Fruit fly (Drosophila melanogaster) whole organism: Measurements from ENCODE around the gene Prp3.
A peak's percentile ranks its signal among the peaks of the same experiment; 100 is the strongest.

Experiments
- CG8478 ChIP-seq: fragments of >200 bp; optimal IDR thresholded peaks from 2 replicates; lab custom pipeline; 2018; ENCODE audit warnings: inconsistent platforms
- Dll ChIP-seq: fragments of >200 bp; optimal IDR thresholded peaks from 2 replicates; lab custom pipeline; 2017
- EcR ChIP-seq, 2 experiments: fragments of >200 bp; optimal IDR thresholded peaks; 2 replicates each; lab custom pipeline; 2017; ENCODE audit warnings: missing biosample characterization in 2 of 2, missing genetic modification characterization in 2 of 2, missing genetic modification reagents in 2 of 2
- pan ChIP-seq: fragments of >200 bp; optimal IDR thresholded peaks from 2 replicates; lab custom pipeline; 2017
- psq ChIP-seq: fragments of >200 bp; optimal IDR thresholded peaks from 2 replicates; lab custom pipeline; 2017
- usp ChIP-seq: fragments of >200 bp; optimal IDR thresholded peaks from 2 replicates; lab custom pipeline; 2017; ENCODE audit warnings: missing biosample characterization, missing genetic modification characterization, mixed read lengths

Gene Prp3

DNA sequence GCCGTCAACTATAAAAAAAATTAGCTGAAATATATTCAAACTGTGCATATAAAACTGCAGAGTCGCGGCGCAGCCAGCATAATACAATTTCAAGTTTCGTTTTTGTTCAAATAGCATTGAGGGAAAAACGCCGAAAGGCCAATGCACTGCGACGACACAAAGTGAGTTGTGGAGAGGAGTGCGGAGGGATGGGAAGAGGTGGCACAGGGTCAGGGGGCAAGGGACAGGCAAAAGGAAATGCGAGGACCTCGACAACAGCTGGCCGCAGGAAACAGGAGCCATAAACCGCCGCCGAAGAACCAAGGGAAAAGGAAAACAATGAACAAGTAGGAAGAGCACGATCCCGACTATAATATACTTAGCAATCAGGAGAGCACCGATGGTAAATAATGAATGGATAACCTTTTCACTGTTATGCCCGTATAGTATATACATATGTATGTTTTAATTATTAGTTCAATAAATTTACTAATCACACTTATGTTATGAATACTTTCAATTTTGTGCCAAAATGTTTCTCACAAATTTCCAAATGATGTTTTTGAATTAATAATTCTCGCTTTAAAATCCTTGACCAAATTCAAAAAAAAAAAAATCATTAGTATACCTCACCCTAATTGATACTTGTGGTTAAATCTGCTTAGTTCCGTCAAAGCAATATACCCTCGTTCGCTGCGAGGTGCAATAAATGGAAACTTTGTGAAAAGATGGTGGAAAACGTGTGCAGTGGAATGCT lies 11.4 kb upstream of the Prp3 start:
- TF ChIP-seq Dll (lab: Kevin White, UChicago): no peak
- TF ChIP-seq pan (lab: Kevin White, UChicago): peak; percentile 56

- TF ChIP-seq psq (lab: Kevin White, UChicago) (no peak), EcR (GFP tag; optimal IDR thresholded peaks at IDR 0.05; lab: Kevin White, UChicago) (no peak), Dll (lab: Kevin White, UChicago) (no peak), CG8478 (lab: Kevin White, UChicago) (no peak), usp (no peak), pan (lab: Kevin White, UChicago) (no peak)
Observed at dm6 chr3L:19899308-19899927, 10.7 kb upstream of the Prp3 start.

DNA sequence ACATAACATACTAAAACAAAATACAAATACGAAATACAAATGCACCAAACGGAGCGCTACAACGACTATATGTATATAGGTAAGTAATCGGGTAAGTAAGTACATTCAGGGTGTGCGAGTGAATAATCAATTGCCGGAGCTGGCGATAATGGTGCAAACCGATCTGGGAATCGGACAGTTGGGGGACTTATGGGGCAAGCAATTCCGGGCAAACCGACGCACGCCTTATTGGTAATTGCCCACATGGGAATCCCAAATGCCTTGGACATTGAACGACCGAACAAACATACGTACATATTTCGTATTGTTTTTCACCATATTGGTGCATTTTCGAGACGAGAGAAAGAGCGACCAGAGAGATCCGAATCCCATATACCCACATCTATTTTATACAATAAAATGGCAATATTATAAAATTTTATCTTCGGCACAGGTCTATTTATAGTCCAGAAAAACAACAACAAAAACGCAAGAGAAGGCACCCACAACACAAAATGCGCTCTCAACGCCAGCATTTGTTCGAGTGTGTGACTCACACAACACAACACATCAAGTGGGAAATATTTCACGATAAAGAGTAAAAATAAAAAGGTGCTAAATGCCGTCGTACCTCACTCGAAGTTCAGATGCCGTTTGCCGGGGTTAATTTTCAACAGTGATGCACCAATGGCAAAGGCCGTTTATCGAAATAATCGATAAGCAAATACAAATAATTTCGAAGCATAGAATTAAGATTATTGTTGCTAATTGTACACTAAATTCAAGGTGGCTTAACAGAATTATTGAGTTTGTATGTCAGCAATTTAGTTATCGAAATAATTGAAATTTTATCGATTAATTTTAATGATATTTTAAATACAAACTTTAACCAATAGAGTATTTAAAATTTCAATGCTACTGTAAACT lies 9.7 kb upstream of the Prp3 start:
- no peak for TF ChIP-seq Dll (lab: Kevin White, UChicago)
- no peak for TF ChIP-seq psq (lab: Kevin White, UChicago)
- TF ChIP-seq usp: no peak
- no peak for TF ChIP-seq EcR (GFP tag; optimal IDR thresholded peaks at IDR 0.05; lab: Kevin White, UChicago)
- no peak for TF ChIP-seq pan (lab: Kevin White, UChicago)
- no peak for TF ChIP-seq CG8478 (lab: Kevin White, UChicago)

DNA sequence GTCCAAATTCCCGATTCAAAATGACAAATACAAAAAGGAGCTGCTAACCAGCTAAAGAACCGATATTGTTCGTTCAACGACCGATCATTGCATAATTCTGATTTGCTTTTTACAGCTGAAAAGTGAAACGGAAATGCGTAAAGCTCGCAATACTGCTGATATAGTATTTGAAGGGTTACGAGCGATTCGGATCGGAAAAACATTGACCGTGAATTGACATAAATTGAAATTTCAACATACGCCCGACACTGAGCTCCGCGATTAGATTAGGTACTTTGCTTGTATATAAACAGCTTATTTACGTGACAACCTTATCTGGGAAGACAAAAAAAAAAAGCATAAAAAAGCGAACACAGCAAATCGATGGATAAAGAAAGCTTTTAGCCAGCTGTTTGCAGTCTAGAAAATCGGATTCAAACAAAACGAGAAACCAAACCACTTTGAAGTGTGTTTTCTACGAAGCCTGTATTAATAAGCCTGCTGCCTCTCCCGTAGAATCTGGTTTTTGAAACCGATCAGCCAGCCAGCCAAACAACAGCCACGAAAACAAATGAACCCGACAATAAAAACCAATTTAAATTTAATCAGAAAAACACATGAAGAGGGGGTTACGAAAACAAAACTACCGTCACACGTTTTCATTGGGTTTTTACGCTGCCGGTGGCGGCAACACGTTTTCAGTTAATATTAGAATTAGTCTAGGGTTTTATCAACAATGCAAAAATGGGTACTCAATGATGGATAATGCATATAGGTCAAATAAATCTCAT lies 8.4 kb upstream of the Prp3 start:
- TF ChIP-seq Dll (lab: Kevin White, UChicago): no peak
- TF ChIP-seq psq (lab: Kevin White, UChicago): no peak
- TF ChIP-seq pan (lab: Kevin White, UChicago): no peak
- no peak for TF ChIP-seq usp
- no peak for TF ChIP-seq EcR (GFP tag; optimal IDR thresholded peaks at IDR 0.05; lab: Kevin White, UChicago)
- no peak for TF ChIP-seq CG8478 (lab: Kevin White, UChicago)

dm6 chr3L:19902560-19903399 lies 7.3 kb upstream of the Prp3 start:
- TF ChIP-seq CG8478 (lab: Kevin White, UChicago) (no peak), psq (lab: Kevin White, UChicago) (no peak), usp (no peak)

dm6 chr3L:19903400-19903846 lies 6.7 kb upstream of the Prp3 start:
- TF ChIP-seq CG8478 (lab: Kevin White, UChicago): no peak
- TF ChIP-seq usp: no peak
- no peak for TF ChIP-seq EcR (GFP tag; optimal IDR thresholded peaks at IDR 0.05; lab: Kevin White, UChicago)
- no peak for TF ChIP-seq pan (lab: Kevin White, UChicago)
- TF ChIP-seq Dll (lab: Kevin White, UChicago): no peak
- no peak for TF ChIP-seq psq (lab: Kevin White, UChicago)

dm6 chr3L:19904411-19905135 lies 5.5 kb upstream of the Prp3 start:
- TF ChIP-seq CG8478 (lab: Kevin White, UChicago) (no peak), usp (no peak), EcR (GFP tag; optimal IDR thresholded peaks at IDR 0.05; lab: Kevin White, UChicago) (no peak), psq (lab: Kevin White, UChicago) (no peak), Dll (lab: Kevin White, UChicago) (no peak), pan (lab: Kevin White, UChicago) (no peak)

DNA sequence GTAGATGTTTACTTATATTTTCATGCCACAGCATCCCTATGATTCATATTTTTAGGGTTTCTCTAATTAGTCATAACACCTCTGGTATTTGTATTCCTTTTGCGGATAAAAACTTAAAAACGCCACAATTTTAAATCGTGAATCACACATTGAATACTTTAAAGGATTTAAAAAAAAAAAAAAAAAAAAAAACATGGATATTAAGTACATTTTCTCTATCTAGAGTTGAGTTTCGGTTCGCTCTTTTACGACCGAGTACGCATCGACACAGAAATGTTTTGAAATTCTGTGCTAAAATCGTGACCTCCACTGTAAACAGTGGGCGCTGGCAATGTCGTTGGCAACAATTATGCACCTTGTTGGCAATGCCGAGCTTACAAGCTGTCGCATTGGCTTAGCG lies 4.7 kb upstream of the Prp3 start:
- TF ChIP-seq CG8478 (lab: Kevin White, UChicago): no peak
- TF ChIP-seq pan (lab: Kevin White, UChicago): no peak
- no peak for TF ChIP-seq EcR (GFP tag; optimal IDR thresholded peaks at IDR 0.05; lab: Kevin White, UChicago)
- TF ChIP-seq psq (lab: Kevin White, UChicago): no peak
- no peak for TF ChIP-seq usp
- no peak for TF ChIP-seq Dll (lab: Kevin White, UChicago)

DNA sequence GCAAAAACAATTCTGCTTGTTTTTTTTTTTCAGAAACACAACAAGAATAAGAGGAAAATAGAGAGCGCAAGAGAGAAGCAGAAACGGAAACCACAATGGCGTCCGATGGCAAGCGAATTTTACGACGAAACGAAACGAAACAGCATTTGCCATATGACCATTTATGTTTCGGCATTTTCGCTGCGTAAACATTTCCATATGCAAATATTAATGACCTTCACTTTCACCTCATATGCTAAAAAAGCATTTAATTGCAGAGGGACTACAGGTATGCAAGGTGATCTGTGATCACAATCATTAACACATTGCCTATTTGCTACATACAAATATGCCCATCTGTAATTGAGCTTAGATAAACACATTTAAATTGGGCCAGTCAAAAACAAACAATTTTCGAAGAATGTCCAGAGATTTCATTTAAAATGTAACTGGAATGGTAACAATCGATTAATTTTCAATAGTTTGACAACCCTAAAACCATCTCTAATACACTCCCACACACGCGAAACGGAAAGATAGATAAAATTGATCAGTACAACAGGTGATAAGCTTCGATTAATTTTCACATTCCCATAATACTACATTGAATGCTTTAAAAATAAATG lies 3.9 kb upstream of the Prp3 start:
- TF ChIP-seq psq (lab: Kevin White, UChicago) (no peak), CG8478 (lab: Kevin White, UChicago) (no peak), usp (no peak), pan (lab: Kevin White, UChicago) (no peak), EcR (GFP tag; optimal IDR thresholded peaks at IDR 0.05; lab: Kevin White, UChicago) (no peak), Dll (lab: Kevin White, UChicago) (no peak)
